3 fruit fly cellular contexts compared by ENCODE assay signal in the genomic region with DNA sequence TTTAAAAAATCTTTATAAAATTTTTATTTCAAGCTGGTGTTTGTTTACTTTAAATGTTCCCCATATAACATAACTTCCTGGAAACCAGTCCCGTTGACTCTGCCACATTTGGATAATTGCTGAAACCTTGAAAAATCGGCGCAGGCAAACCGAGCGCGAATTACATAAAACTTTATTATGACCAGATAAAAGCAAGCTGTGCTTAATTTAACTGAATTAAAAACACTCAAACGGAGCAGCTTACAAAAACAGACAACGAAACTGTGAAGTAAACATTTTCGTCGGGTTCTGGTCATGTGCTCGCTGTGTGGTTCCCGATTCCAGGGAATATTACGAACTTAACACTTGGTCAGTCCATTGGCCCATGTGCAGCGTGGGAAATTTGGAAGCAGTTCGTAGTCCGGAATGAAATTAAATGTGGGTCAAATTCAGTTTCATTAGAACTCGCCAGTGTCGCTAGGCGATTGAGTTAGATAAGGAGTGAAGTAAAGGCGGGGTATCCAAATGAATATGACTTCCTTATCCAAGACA.
TF ChIP-seq lines count a peak whose summit lies in the region.

No protein-coding gene starts in this region.

- no peak for TF ChIP-seq CTCF in whole organism, embryonic (GFP tag; optimal IDR thresholded peaks at IDR 0.05; lab: Kevin White, UChicago)

TF ChIP-seq in whole organism, adult, 20 proteins besides CTCF, POLR2A, EP300 and RAD21:
- TF ChIP-seq tj (GFP tag; optimal IDR thresholded peaks at IDR 0.05; lab: Kevin White, UChicago) = peak; percentile 96
- TF ChIP-seq CG12768 (GFP tag; optimal IDR thresholded peaks at IDR 0.05; lab: Kevin White, UChicago) = no peak

TF ChIP-seq in whole organism, embryonic, 481 proteins besides CTCF, POLR2A, EP300 and RAD21:
- TF ChIP-seq gsb-n (tag; optimal IDR thresholded peaks at IDR 0.05; lab: Kevin White, UChicago) (no peak), CG11085 (GFP tag; IDR thresholded peaks at IDR 0.05; lab: Robert Waterston, UW) (no peak), CG42726 (GFP tag; IDR thresholded peaks at IDR 0.05; lab: Robert Waterston, UW; ENCODE audit: partially characterized antibody) (no peak), CG4854 (GFP tag; optimal IDR thresholded peaks at IDR 0.05; lab: Kevin White, UChicago) (no peak), sug (tag; optimal IDR thresholded peaks at IDR 0.05; lab: Kevin White, UChicago) (no peak), p53 (GFP tag; optimal IDR thresholded peaks at IDR 0.05; lab: Kevin White, UChicago) (no peak), CG7786 (GFP tag; optimal IDR thresholded peaks at IDR 0.05; lab: Kevin White, UChicago) (no peak), Camta (GFP tag; optimal IDR thresholded peaks at IDR 0.05; lab: Kevin White, UChicago) (no peak), Blimp-1 (GFP tag; optimal IDR thresholded peaks at IDR 0.05; lab: Kevin White, UChicago) (peak; percentile 49), Taf1 (GFP tag; IDR thresholded peaks at IDR 0.05; lab: Robert Waterston, UW) (no peak), CG31441 (GFP tag; IDR thresholded peaks at IDR 0.05; lab: Robert Waterston, UW) (no peak), ase (GFP tag; IDR thresholded peaks at IDR 0.05; lab: Robert Waterston, UW) (no peak), jigr1 (GFP tag; IDR thresholded peaks at IDR 0.05; lab: Robert Waterston, UW) (no peak), CG15269 (tag; optimal IDR thresholded peaks at IDR 0.05; lab: Kevin White, UChicago) (peak; percentile 22), Stat92E (GFP tag; optimal IDR thresholded peaks at IDR 0.05; lab: Kevin White, UChicago) (peak in 1 of 3 experiments; percentile 52), Sry-β (GFP tag; optimal IDR thresholded peaks at IDR 0.05; lab: Kevin White, UChicago) (no peak), Med (GFP tag; lab: Kevin White, UChicago) (peak; percentile 30), CG10979 (tag; optimal IDR thresholded peaks at IDR 0.05; lab: Kevin White, UChicago) (no peak), pb (GFP tag; optimal IDR thresholded peaks at IDR 0.05; lab: Kevin White, UChicago) (no peak), Dp (GFP tag; optimal IDR thresholded peaks at IDR 0.05; lab: Kevin White, UChicago) (no peak), CG15011 (GFP tag; optimal IDR thresholded peaks at IDR 0.05; lab: Kevin White, UChicago) (no peak), Lpt (GFP tag; optimal IDR thresholded peaks at IDR 0.05; lab: Kevin White, UChicago) (no peak), CG34422 (GFP tag; IDR thresholded peaks at IDR 0.05; lab: Robert Waterston, UW) (no peak), z (GFP tag; IDR thresholded peaks at IDR 0.05; lab: Robert Waterston, UW) (no peak), Pdp1 (GFP tag; optimal IDR thresholded peaks at IDR 0.05; lab: Kevin White, UChicago) (peak in 1 of 2 experiments; percentile 10), CG16815 (GFP tag; optimal IDR thresholded peaks at IDR 0.05; lab: Kevin White, UChicago) (no peak), maf-S (GFP tag; optimal IDR thresholded peaks at IDR 0.05; lab: Kevin White, UChicago) (no peak), sens-2 (GFP tag; IDR thresholded peaks at IDR 0.05; lab: Robert Waterston, UW) (no peak), run (tag; optimal IDR thresholded peaks at IDR 0.05; lab: Kevin White, UChicago) (no peak), CG6791 (GFP tag; IDR thresholded peaks at IDR 0.05; lab: Robert Waterston, UW; ENCODE audit: partially characterized antibody) (0 out of 3 replicates have a peak, but pooled peaks have one; percentile 32), bsh (GFP tag; optimal IDR thresholded peaks at IDR 0.05; lab: Kevin White, UChicago) (no peak), lbe (GFP tag; optimal IDR thresholded peaks at IDR 0.05; lab: Kevin White, UChicago) (no peak)

TF ChIP-seq in whole organism, wandering third instar larva, 38 proteins besides CTCF, POLR2A, EP300 and RAD21:
- no peak for TF ChIP-seq Rel (GFP tag; optimal IDR thresholded peaks at IDR 0.05; lab: Kevin White, UChicago)
- peak; percentile 51 for TF ChIP-seq Rel (tag; optimal IDR thresholded peaks at IDR 0.05; lab: Kevin White, UChicago)
- no peak for TF ChIP-seq tai (GFP tag; optimal IDR thresholded peaks at IDR 0.05; lab: Kevin White, UChicago)
- TF ChIP-seq Hnf4 (GFP tag; optimal IDR thresholded peaks at IDR 0.05; lab: Kevin White, UChicago) = no peak
- no peak for TF ChIP-seq Sp1 (GFP tag; optimal IDR thresholded peaks at IDR 0.05; lab: Kevin White, UChicago)
